Worm (Caenorhabditis elegans) whole organism, L4 larva: ENCODE data around the gene W06B4.2.

Experiments
- F49E8.2 ChIP-seq: sonication (generic microtip); optimal IDR thresholded peaks from 2 replicates; lab custom pipeline; 2016; ENCODE audit warnings: missing compliant biosample characterization, mild to moderate bottlenecking, missing genetic modification characterization, borderline replicate concordance
- R02D3.7 ChIP-seq: fragments of 150-350 bp; sonication (generic microtip); optimal IDR thresholded peaks from 3 replicates; lab custom pipeline; 2014; ENCODE audit warnings: missing biosample characterization, missing genetic modification characterization
- T20F7.1 ChIP-seq: fragments of 200-800 bp; sonication (Bioruptor generic); optimal IDR thresholded peaks from 2 replicates; lab custom pipeline; 2018; ENCODE audit warnings: mild to moderate bottlenecking, missing genetic modification characterization, missing compliant biosample characterization
- T26A8.4 ChIP-seq: fragments of 200-800 bp; sonication (Bioruptor generic); IDR thresholded peaks from 2 replicates; pipeline ENCODE4 v1.3.6; 2022; ENCODE audit warnings: missing genetic modification characterization, missing compliant biosample characterization
- ZK546.5 ChIP-seq, 2 experiments: sonication (generic microtip); optimal IDR thresholded peaks; 2 replicates each; lab custom pipeline; 2017; ENCODE audit warnings: missing biosample characterization in 2 of 2, missing genetic modification characterization in 2 of 2
- aha-1 ChIP-seq: fragments of 150-350 bp; peaks from one replicate; lab custom pipeline; 2014; ENCODE audit warnings: missing biosample characterization, missing genetic modification characterization
- aly-2 ChIP-seq: sonication (generic microtip); optimal IDR thresholded peaks from 2 replicates; lab custom pipeline; 2018; ENCODE audit warnings: missing biosample characterization, missing genetic modification characterization
- arid-1 ChIP-seq: fragments of 200-800 bp; sonication (Bioruptor generic); conservative IDR thresholded peaks from 2 replicates; pipeline ENCODE4 v1.3.6; 2022; ENCODE audit warnings: missing genetic modification reagents, missing genetic modification characterization, missing compliant biosample characterization
- attf-4 ChIP-seq: sonication (generic microtip); optimal IDR thresholded peaks from 3 replicates; lab custom pipeline; 2017; ENCODE audit warnings: missing biosample characterization, missing genetic modification characterization
- ceh-28 ChIP-seq: fragments of 150-350 bp; optimal IDR thresholded peaks from 2 replicates; lab custom pipeline; 2014; ENCODE audit warnings: missing biosample characterization, missing genetic modification reagents, missing genetic modification characterization
- ceh-44 ChIP-seq: fragments of 200-800 bp; sonication (Bioruptor generic); IDR thresholded peaks from 2 replicates; pipeline ENCODE4 v1.3.6; 2022; ENCODE audit warnings: missing genetic modification reagents, missing genetic modification characterization, missing compliant biosample characterization
- daf-12 ChIP-seq: fragments of 150-350 bp; optimal IDR thresholded peaks from 2 replicates; lab custom pipeline; 2014; ENCODE audit warnings: missing biosample characterization, missing genetic modification reagents, missing genetic modification characterization
- daf-16 ChIP-seq, 3 experiments: sonication (generic microtip); optimal IDR thresholded peaks; 2 replicates each; lab custom pipeline; 2016 to 2017; ENCODE audit warnings: missing genetic modification characterization in 3 of 3, missing genetic modification reagents in 3 of 3, mild to moderate bottlenecking in 2 of 3, missing compliant biosample characterization in 2 of 3, missing biosample characterization in 1 of 3, moderate library complexity in 1 of 3
- daf-19 ChIP-seq: fragments of 200-800 bp; sonication (Bioruptor generic); conservative IDR thresholded peaks from 2 replicates; pipeline ENCODE4 v1.3.6; 2022; ENCODE audit warnings: missing genetic modification characterization, missing compliant biosample characterization
- dmd-6 ChIP-seq: fragments of 200-800 bp; sonication (Bioruptor generic); IDR thresholded peaks from 2 replicates; pipeline ENCODE4 v1.3.6; 2022; ENCODE audit warnings: missing genetic modification reagents, missing genetic modification characterization, missing compliant biosample characterization
- dpl-1 ChIP-seq: fragments of 150-350 bp; optimal IDR thresholded peaks from 2 replicates; lab custom pipeline; 2014; ENCODE audit warnings: missing biosample characterization, missing genetic modification reagents, missing genetic modification characterization
- dve-1 ChIP-seq: sonication (generic microtip); optimal IDR thresholded peaks from 2 replicates; lab custom pipeline; 2017; ENCODE audit warnings: antibody characterized with exemption, mild to moderate bottlenecking, missing genetic modification characterization, missing compliant biosample characterization; ENCODE audit not compliant: insufficient read depth
- gei-8 ChIP-seq: fragments of 200-800 bp; sonication (Bioruptor generic); optimal IDR thresholded peaks from 2 replicates; lab custom pipeline; 2018; ENCODE audit warnings: mild to moderate bottlenecking, missing genetic modification characterization, missing compliant biosample characterization
- hif-1 ChIP-seq, 2 experiments: sonication (generic microtip); optimal IDR thresholded peaks; 2 replicates each; lab custom pipeline; 2016 to 2017; ENCODE audit warnings: missing compliant biosample characterization in 2 of 2, missing genetic modification characterization in 2 of 2, missing genetic modification reagents in 2 of 2, missing genotype in 2 of 2, mild to moderate bottlenecking in 1 of 2
- hlh-11 ChIP-seq: fragments of 200-800 bp; sonication (Bioruptor generic); optimal IDR thresholded peaks from 2 replicates; lab custom pipeline; 2018; ENCODE audit warnings: mild to moderate bottlenecking, missing genetic modification characterization, missing compliant biosample characterization
- hlh-30 ChIP-seq: sonication (generic microtip); optimal IDR thresholded peaks from 2 replicates; lab custom pipeline; 2017; ENCODE audit warnings: antibody characterized with exemption, mild to moderate bottlenecking, missing genetic modification characterization, missing compliant biosample characterization; ENCODE audit not compliant: insufficient read depth
- jun-1 ChIP-seq: fragments of 150-350 bp; optimal IDR thresholded peaks from 2 replicates; lab custom pipeline; 2014; ENCODE audit warnings: missing biosample characterization, missing genetic modification reagents, missing genetic modification characterization
- lin-29 ChIP-seq: fragments of 200-800 bp; sonication (Bioruptor generic); IDR thresholded peaks from 2 replicates; pipeline ENCODE4 v1.3.6; 2022; ENCODE audit warnings: missing genetic modification reagents, missing genetic modification characterization, missing compliant biosample characterization
- madf-5 ChIP-seq, 2 experiments: fragments of 200-800 bp; sonication (Bioruptor generic); IDR thresholded peaks; 2 replicates each; pipeline ENCODE4 v1.3.6; 2022; ENCODE audit warnings: missing compliant biosample characterization in 2 of 2, missing genetic modification characterization in 2 of 2
- mdl-1 ChIP-seq, 2 experiments: fragments of 150-350 bp in 1 of 2; sonication (generic microtip) in 1 of 2; optimal IDR thresholded peaks; 2 replicates each; lab custom pipeline; 2014 to 2017; ENCODE audit warnings: missing biosample characterization in 2 of 2, missing genetic modification characterization in 2 of 2
- mep-1 ChIP-seq: fragments of 150-350 bp; sonication (generic microtip); optimal IDR thresholded peaks from 3 replicates; lab custom pipeline; 2014; ENCODE audit warnings: missing biosample characterization, missing genetic modification characterization
- mes-2 ChIP-seq: sonication (generic microtip); optimal IDR thresholded peaks from 2 replicates; lab custom pipeline; 2016; ENCODE audit warnings: missing genotype, mild to moderate bottlenecking, missing genetic modification characterization, missing compliant biosample characterization; ENCODE audit not compliant: poor library complexity, severe bottlenecking
- mxl-3 ChIP-seq: fragments of 200-800 bp; sonication (Bioruptor generic); optimal IDR thresholded peaks from 2 replicates; lab custom pipeline; 2018; ENCODE audit warnings: mild to moderate bottlenecking, missing genetic modification characterization, missing compliant biosample characterization
- nhr-10 ChIP-seq: fragments of 150-350 bp; optimal IDR thresholded peaks from 2 replicates; lab custom pipeline; 2014; ENCODE audit warnings: missing biosample characterization, missing genetic modification characterization
- nhr-102 ChIP-seq: sonication (generic microtip); optimal IDR thresholded peaks from 2 replicates; lab custom pipeline; 2016; ENCODE audit warnings: mild to moderate bottlenecking, missing genetic modification characterization, moderate library complexity, missing compliant biosample characterization
- nhr-111 ChIP-seq: fragments of 200-800 bp; sonication (Bioruptor generic); optimal IDR thresholded peaks from 2 replicates; lab custom pipeline; 2018; ENCODE audit warnings: mild to moderate bottlenecking, missing genetic modification characterization, missing compliant biosample characterization
- nhr-25 ChIP-seq: sonication (generic microtip); optimal IDR thresholded peaks from 2 replicates; lab custom pipeline; 2017; ENCODE audit warnings: missing genetic modification characterization, mild to moderate bottlenecking, missing compliant biosample characterization, antibody characterized with exemption, moderate library complexity, borderline replicate concordance; ENCODE audit not compliant: insufficient read depth
- nhr-28 ChIP-seq: fragments of 150-350 bp; optimal IDR thresholded peaks from 2 replicates; lab custom pipeline; 2014; ENCODE audit warnings: missing biosample characterization, missing genetic modification characterization
- set-16 ChIP-seq: fragments of 200-800 bp; sonication (Bioruptor generic); IDR thresholded peaks from 2 replicates; pipeline ENCODE4 v1.3.6; 2022; ENCODE audit warnings: missing genetic modification reagents, missing genetic modification characterization, missing compliant biosample characterization
- zfp-2 ChIP-seq: sonication (generic microtip); optimal IDR thresholded peaks from 2 replicates; lab custom pipeline; 2016; ENCODE audit warnings: mild to moderate bottlenecking, missing genetic modification characterization, missing compliant biosample characterization

The W06B4.2 gene

DNA sequence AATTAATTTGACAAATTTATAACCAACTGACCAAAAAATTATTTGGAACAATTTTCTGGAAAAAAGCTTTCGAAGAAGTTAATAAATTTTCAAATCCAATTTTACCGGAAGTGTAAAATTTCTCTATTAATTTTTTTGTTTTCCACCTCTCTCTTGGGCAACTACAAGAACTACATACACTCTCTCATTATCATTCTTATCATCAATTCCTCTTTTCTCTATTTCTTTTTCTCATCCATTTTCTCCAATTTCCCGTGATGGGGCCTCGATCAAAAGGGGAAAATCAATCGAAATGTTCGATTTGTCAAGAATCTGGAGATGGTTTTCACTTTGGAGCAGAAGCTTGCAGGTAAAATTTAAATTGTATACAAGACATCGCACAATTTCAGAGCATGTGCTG, 34.8 kb upstream of the W06B4.2 start, which contains the start of gene nhr-109 (continued):
- TF ChIP-seq zfp-2 (tag; lab: Kevin White, UChicago) (no peak), nhr-25 (no peak), ceh-28 (tag; lab: Kevin White, UChicago) (no peak), dpl-1 (no peak), arid-1 (no peak), gei-8 (GFP tag; lab: Kevin White, UChicago) (no peak), jun-1 (tag; lab: Kevin White, UChicago) (no peak), dmd-6 (GFP tag; lab: Robert Waterston, UW) (no peak), mxl-3 (GFP tag; lab: Kevin White, UChicago) (no peak), nhr-111 (GFP tag; lab: Kevin White, UChicago) (no peak), mdl-1 (tag; optimal IDR thresholded peaks at IDR 0.05; lab: Kevin White, UChicago) (no peak), hlh-11 (tag; lab: Kevin White, UChicago) (peak; percentile 2), ceh-44 (GFP tag; lab: Robert Waterston, UW) (no peak), R02D3.7 (no peak), aha-1 (tag; lab: Kevin White, UChicago) (no peak), set-16 (GFP tag; lab: Robert Waterston, UW) (no peak), madf-5 (GFP tag; IDR thresholded peaks at IDR 0.05; lab: Robert Waterston, UW) (no peak), T20F7.1 (GFP tag; lab: Kevin White, UChicago) (no peak), daf-16 (GFP tag; optimal IDR thresholded peaks at IDR 0.05; lab: Kevin White, UChicago) (no peak), daf-16 (tag; optimal IDR thresholded peaks at IDR 0.05; lab: Kevin White, UChicago) (peak; percentile 61), daf-19 (GFP tag; lab: Robert Waterston, UW) (no peak), F49E8.2 (no peak)

- no peak for TF ChIP-seq ZK546.5 (tag; optimal IDR thresholded peaks at IDR 0.05; lab: Kevin White, UChicago)
- peak; percentile 98 for TF ChIP-seq aha-1 (tag; lab: Kevin White, UChicago)
- no peak for TF ChIP-seq dve-1
- TF ChIP-seq, all 104 proteins: peak for 1
Observed at ce11 chrII:4434278-4434677, 33.7 kb upstream of the W06B4.2 start.

- TF ChIP-seq nhr-102 (tag; lab: Kevin White, UChicago) (no peak), hlh-30 (tag; lab: Kevin White, UChicago) (no peak), T26A8.4 (GFP tag; lab: Robert Waterston, UW) (no peak), daf-16 (GFP tag; optimal IDR thresholded peaks at IDR 0.05; lab: Kevin White, UChicago) (no peak), daf-16 (tag; optimal IDR thresholded peaks at IDR 0.05; lab: Kevin White, UChicago) (peak; percentile 38), nhr-28 (tag; lab: Kevin White, UChicago) (peak; percentile 66), nhr-10 (tag; lab: Kevin White, UChicago) (no peak), mes-2 (tag; lab: Kevin White, UChicago) (no peak), aly-2 (tag; lab: Kevin White, UChicago) (no peak), hif-1 (tag; optimal IDR thresholded peaks at IDR 0.05; lab: Kevin White, UChicago) (no peak), dve-1 (peak; percentile 21), mep-1 (tag; lab: Kevin White, UChicago) (no peak), attf-4 (tag; lab: Kevin White, UChicago) (no peak), lin-29 (GFP tag; lab: Robert Waterston, UW) (no peak), set-16 (GFP tag; lab: Robert Waterston, UW) (no peak), daf-12 (tag; lab: Kevin White, UChicago) (no peak)
- TF ChIP-seq, all 104 proteins: peak for 3
Observed at ce11 chrII:4435134-4435533, 32.8 kb upstream of the W06B4.2 start, which contains the start of gene nhr-273. Gene nhr-273 (plus strand): TSS chrII:4435300.
